Fruit fly (Drosophila melanogaster) whole organism, adult: ENCODE results near the gene mthl12.

Experiments
- CG33017 ChIP-seq: fragments of 200-800 bp; sonication (Bioruptor generic); optimal IDR thresholded peaks from 2 replicates; lab custom pipeline; 2018; ENCODE audit warnings: missing biosample characterization, mild to moderate bottlenecking, missing genetic modification characterization, moderate library complexity
- CG7045 ChIP-seq: fragments of 200-800 bp; sonication (Bioruptor generic); optimal IDR thresholded peaks from 2 replicates; lab custom pipeline; 2017; ENCODE audit warnings: missing biosample characterization, mild to moderate bottlenecking, missing genetic modification characterization
- Clk ChIP-seq: fragments of 200-800 bp; sonication (Bioruptor generic); optimal IDR thresholded peaks from 2 replicates; lab custom pipeline; 2017; ENCODE audit warnings: missing biosample characterization, missing genetic modification characterization
- Hr96 ChIP-seq: fragments of 200-800 bp; sonication (Bioruptor generic); optimal IDR thresholded peaks from 2 replicates; lab custom pipeline; 2016; ENCODE audit warnings: missing biosample characterization, missing genetic modification characterization
- cic ChIP-seq: fragments of 200-800 bp; sonication (Bioruptor generic); optimal IDR thresholded peaks from 2 replicates; lab custom pipeline; 2017; ENCODE audit warnings: missing biosample characterization, mild to moderate bottlenecking, missing genetic modification characterization, moderate library complexity
- kay ChIP-seq: fragments of 200-800 bp; sonication (Bioruptor generic); peaks from one replicate; lab custom pipeline; 2016; ENCODE audit warnings: missing biosample characterization, missing genetic modification characterization, borderline replicate concordance
- ovo ChIP-seq: fragments of 200-800 bp; sonication (Bioruptor generic); optimal IDR thresholded peaks from 2 replicates; lab custom pipeline; 2016; ENCODE audit warnings: missing biosample characterization, missing genetic modification characterization

- no peak for TF ChIP-seq Hr96
- no peak for TF ChIP-seq cic (GFP tag; lab: Kevin White, UChicago)
- TF ChIP-seq CG33017 (tag; lab: Kevin White, UChicago): no peak
- TF ChIP-seq Clk (GFP tag; lab: Kevin White, UChicago): no peak
- TF ChIP-seq CG7045 (GFP tag; lab: Kevin White, UChicago): no peak
- no peak for TF ChIP-seq ovo (GFP tag; lab: Kevin White, UChicago)
- TF ChIP-seq kay (GFP tag; lab: Kevin White, UChicago): no peak
Measured at dm6 chr3R:13319170-13319569, 34.3 kb upstream of the mthl12 start, which contains the start of gene CG45080.
